Fruit fly (Drosophila melanogaster) whole organism, prepupa: ENCODE data around the gene CG4017.

Experiments used
- Blimp-1 ChIP-seq: fragments of 200-800 bp; sonication (Bioruptor generic); optimal IDR thresholded peaks from 3 replicates; lab custom pipeline; 2017; ENCODE audit warnings: missing biosample characterization, missing genetic modification characterization, mild to moderate bottlenecking, moderate library complexity, missing genetic modification reagents
- CG11294 ChIP-seq: fragments of 200-800 bp; sonication (Bioruptor generic); IDR thresholded peaks from 2 replicates; pipeline ENCODE4 v1.3.6; 2022; ENCODE audit warnings: missing biosample characterization, missing genetic modification characterization
- CG11902 ChIP-seq: fragments of 200-800 bp; sonication (Bioruptor generic); optimal IDR thresholded peaks from 3 replicates; lab custom pipeline; 2016; ENCODE audit warnings: missing biosample characterization, missing genetic modification characterization
- CG15336 ChIP-seq: fragments of 200-800 bp; sonication (Bioruptor generic); IDR thresholded peaks from 2 replicates; pipeline ENCODE4 v1.3.6; 2022; ENCODE audit warnings: missing biosample characterization, missing genetic modification characterization
- CG1621 ChIP-seq: fragments of 200-800 bp; sonication (Bioruptor generic); optimal IDR thresholded peaks from 3 replicates; lab custom pipeline; 2018; ENCODE audit warnings: missing biosample characterization, mild to moderate bottlenecking, missing genetic modification characterization
- CG16779 ChIP-seq: fragments of 200-800 bp; sonication (Bioruptor generic); optimal IDR thresholded peaks from 3 replicates; lab custom pipeline; 2017; ENCODE audit warnings: missing biosample characterization, mild to moderate bottlenecking, missing genetic modification characterization
- CG32006 ChIP-seq: fragments of 200-800 bp; sonication (Bioruptor generic); optimal IDR thresholded peaks from 3 replicates; lab custom pipeline; 2017; ENCODE audit warnings: missing biosample characterization, mild to moderate bottlenecking, missing genetic modification characterization
- CG34406 ChIP-seq: fragments of 200-800 bp; sonication (Bioruptor generic); optimal IDR thresholded peaks from 3 replicates; lab custom pipeline; 2016; ENCODE audit warnings: missing biosample characterization, missing genetic modification characterization
- CG3919 ChIP-seq: fragments of 200-800 bp; sonication (Bioruptor generic); optimal IDR thresholded peaks from 3 replicates; lab custom pipeline; 2016; ENCODE audit warnings: missing biosample characterization, missing genetic modification characterization
- CG6163 ChIP-seq: fragments of 200-800 bp; sonication (Bioruptor generic); IDR thresholded peaks from 3 replicates; pipeline ENCODE4 v1.3.6; 2022; ENCODE audit warnings: missing biosample characterization, missing genetic modification characterization
- CG6792 ChIP-seq: fragments of 200-800 bp; sonication (Bioruptor generic); optimal IDR thresholded peaks from 3 replicates; lab custom pipeline; 2016; ENCODE audit warnings: missing biosample characterization, missing genetic modification characterization
- CG6808 ChIP-seq: fragments of 200-800 bp; sonication (Bioruptor generic); optimal IDR thresholded peaks from 3 replicates; lab custom pipeline; 2017; ENCODE audit warnings: missing biosample characterization, missing genetic modification characterization, mild to moderate bottlenecking, moderate library complexity, missing genetic modification reagents
- CG6854 ChIP-seq: fragments of 200-800 bp; sonication (Bioruptor generic); optimal IDR thresholded peaks from 2 replicates; lab custom pipeline; 2017; ENCODE audit warnings: missing biosample characterization, mild to moderate bottlenecking, missing genetic modification characterization
- CG7368 ChIP-seq: fragments of 200-800 bp; sonication (Bioruptor generic); optimal IDR thresholded peaks from 3 replicates; lab custom pipeline; 2016; ENCODE audit warnings: missing biosample characterization, missing genetic modification characterization
- CG8319 ChIP-seq: fragments of 200-800 bp; sonication (Bioruptor generic); optimal IDR thresholded peaks from 3 replicates; lab custom pipeline; 2016; ENCODE audit warnings: missing biosample characterization, missing genetic modification characterization
- CG9139 ChIP-seq: fragments of 200-800 bp; sonication (Bioruptor generic); optimal IDR thresholded peaks from 3 replicates; lab custom pipeline; 2017; ENCODE audit warnings: missing biosample characterization, mild to moderate bottlenecking, missing genetic modification characterization
- Eip75B ChIP-seq: fragments of 200-800 bp; sonication (Bioruptor generic); optimal IDR thresholded peaks from 3 replicates; lab custom pipeline; 2016; ENCODE audit warnings: missing biosample characterization, missing genetic modification characterization
- Eip78C ChIP-seq: fragments of 200-800 bp; sonication (Bioruptor generic); peaks from one replicate; lab custom pipeline; 2016; ENCODE audit warnings: missing biosample characterization, missing genetic modification characterization
- Eip93F ChIP-seq: fragments of 200-800 bp; sonication (Bioruptor generic); optimal IDR thresholded peaks from 2 replicates; lab custom pipeline; 2016; ENCODE audit warnings: missing biosample characterization, mild to moderate bottlenecking, missing genetic modification characterization
- Gug ChIP-seq: fragments of 200-800 bp; sonication (Bioruptor generic); IDR thresholded peaks from 2 replicates; pipeline ENCODE4 v1.3.6; 2022; ENCODE audit warnings: missing biosample characterization, missing genetic modification characterization
- Hr38 ChIP-seq: sonication (Bioruptor generic); optimal IDR thresholded peaks from 2 replicates; lab custom pipeline; 2016; ENCODE audit warnings: missing biosample characterization, missing genetic modification characterization
- Hr4 ChIP-seq: fragments of 200-800 bp; sonication (Bioruptor generic); optimal IDR thresholded peaks from 3 replicates; lab custom pipeline; 2016; ENCODE audit warnings: missing biosample characterization, missing genetic modification characterization
- Met ChIP-seq: fragments of 200-800 bp; sonication (Bioruptor generic); optimal IDR thresholded peaks from 3 replicates; lab custom pipeline; 2016; ENCODE audit warnings: missing biosample characterization, missing genetic modification characterization
- OdsH ChIP-seq: fragments of 200-800 bp; sonication (Bioruptor generic); optimal IDR thresholded peaks from 3 replicates; lab custom pipeline; 2016; ENCODE audit warnings: missing biosample characterization, missing genetic modification characterization
- Sox102F ChIP-seq: fragments of 200-800 bp; sonication (Bioruptor generic); optimal IDR thresholded peaks from 2 replicates; lab custom pipeline; 2016; ENCODE audit warnings: missing biosample characterization, mild to moderate bottlenecking, missing genetic modification characterization
- Sox14 ChIP-seq: fragments of 200-800 bp; sonication (Bioruptor generic); optimal IDR thresholded peaks from 3 replicates; lab custom pipeline; 2016; ENCODE audit warnings: missing biosample characterization, missing genetic modification characterization
- achi ChIP-seq: fragments of 200-800 bp; sonication (Bioruptor generic); optimal IDR thresholded peaks from 3 replicates; lab custom pipeline; 2016; ENCODE audit warnings: missing biosample characterization, missing genetic modification characterization
- acj6 ChIP-seq: fragments of 200-800 bp; sonication (Bioruptor generic); optimal IDR thresholded peaks from 3 replicates; lab custom pipeline; 2016; ENCODE audit warnings: missing biosample characterization, missing genetic modification characterization
- cyc ChIP-seq: fragments of 200-800 bp; sonication (Bioruptor generic); optimal IDR thresholded peaks from 3 replicates; lab custom pipeline; 2016; ENCODE audit warnings: missing biosample characterization, missing genetic modification characterization
- dac ChIP-seq: fragments of 200-800 bp; sonication (Bioruptor generic); optimal IDR thresholded peaks from 2 replicates; lab custom pipeline; 2017; ENCODE audit warnings: missing biosample characterization, mild to moderate bottlenecking, missing genetic modification characterization
- dsx ChIP-seq: fragments of 200-800 bp; optimal IDR thresholded peaks from 3 replicates; lab custom pipeline; 2019; ENCODE audit warnings: missing biosample characterization, mild to moderate bottlenecking, missing genetic modification characterization, moderate library complexity; ENCODE audit not compliant: poor library complexity, severe bottlenecking
- eg ChIP-seq: fragments of 200-800 bp; sonication (Bioruptor generic); IDR thresholded peaks from 3 replicates; pipeline ENCODE4 v1.3.6; 2022; ENCODE audit warnings: missing biosample characterization, missing genetic modification characterization
- fkh ChIP-seq: fragments of 200-800 bp; sonication (Bioruptor generic); optimal IDR thresholded peaks from 3 replicates; lab custom pipeline; 2017; ENCODE audit warnings: missing biosample characterization, mild to moderate bottlenecking, missing genetic modification characterization, moderate library complexity
- lz ChIP-seq: fragments of 200-800 bp; sonication (Bioruptor generic); optimal IDR thresholded peaks from 3 replicates; lab custom pipeline; 2016; ENCODE audit warnings: missing biosample characterization, missing genetic modification characterization
- net ChIP-seq: fragments of 200-800 bp; sonication (Bioruptor generic); optimal IDR thresholded peaks from 3 replicates; lab custom pipeline; 2016; ENCODE audit warnings: missing biosample characterization, missing genetic modification characterization
- pdm3 ChIP-seq: fragments of 200-800 bp; sonication (Bioruptor generic); optimal IDR thresholded peaks from 3 replicates; lab custom pipeline; 2016; ENCODE audit warnings: missing biosample characterization, missing genetic modification characterization
- ss ChIP-seq, 2 experiments: fragments of 200-800 bp; sonication (Bioruptor generic); optimal IDR thresholded peaks; 2 replicates in 1 of 2; 3 replicates in 1 of 2; lab custom pipeline; 2017 to 2018; ENCODE audit warnings: mild to moderate bottlenecking in 2 of 2, missing biosample characterization in 2 of 2, missing genetic modification characterization in 2 of 2, moderate library complexity in 1 of 2
- svp ChIP-seq: fragments of 200-800 bp; sonication (Bioruptor generic); peaks from one replicate; lab custom pipeline; 2016; ENCODE audit warnings: missing biosample characterization, missing genetic modification characterization

CG4017 gene

DNA sequence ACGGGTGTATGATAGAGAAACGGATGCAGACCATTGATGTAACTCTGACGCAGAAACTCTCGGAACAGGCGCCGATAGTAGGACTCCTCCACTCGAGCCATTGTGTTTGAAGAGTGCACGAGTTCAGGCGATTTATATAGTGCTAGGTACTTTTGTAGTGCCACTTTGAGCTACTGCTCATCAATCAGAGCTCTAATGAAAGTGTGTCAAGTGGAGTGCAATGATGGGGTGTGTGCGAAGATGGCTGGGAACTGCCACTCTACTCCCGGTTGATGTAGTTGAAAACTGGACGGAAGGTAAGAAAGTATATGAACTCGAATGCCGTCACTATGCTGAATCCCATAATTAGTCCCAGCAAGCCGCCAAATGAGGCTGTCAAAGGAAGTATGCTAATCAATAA, 4.0 kb downstream of the CG4017 start, which contains the start of gene ppk18:
Gene ppk18, minus strand, starts transcription at position 101 of the 400 bp plus-strand sequence.
- TF ChIP-seq CG7368 (GFP tag; lab: Kevin White, UChicago) (no peak), Blimp-1 (GFP tag; lab: Kevin White, UChicago) (no peak), cyc (GFP tag; lab: Kevin White, UChicago) (no peak), Eip75B (GFP tag; lab: Kevin White, UChicago) (no peak), Hr4 (GFP tag; lab: Kevin White, UChicago) (no peak), CG34406 (GFP tag; lab: Kevin White, UChicago) (no peak), CG8319 (GFP tag; lab: Kevin White, UChicago) (no peak), CG6163 (no peak)

DNA sequence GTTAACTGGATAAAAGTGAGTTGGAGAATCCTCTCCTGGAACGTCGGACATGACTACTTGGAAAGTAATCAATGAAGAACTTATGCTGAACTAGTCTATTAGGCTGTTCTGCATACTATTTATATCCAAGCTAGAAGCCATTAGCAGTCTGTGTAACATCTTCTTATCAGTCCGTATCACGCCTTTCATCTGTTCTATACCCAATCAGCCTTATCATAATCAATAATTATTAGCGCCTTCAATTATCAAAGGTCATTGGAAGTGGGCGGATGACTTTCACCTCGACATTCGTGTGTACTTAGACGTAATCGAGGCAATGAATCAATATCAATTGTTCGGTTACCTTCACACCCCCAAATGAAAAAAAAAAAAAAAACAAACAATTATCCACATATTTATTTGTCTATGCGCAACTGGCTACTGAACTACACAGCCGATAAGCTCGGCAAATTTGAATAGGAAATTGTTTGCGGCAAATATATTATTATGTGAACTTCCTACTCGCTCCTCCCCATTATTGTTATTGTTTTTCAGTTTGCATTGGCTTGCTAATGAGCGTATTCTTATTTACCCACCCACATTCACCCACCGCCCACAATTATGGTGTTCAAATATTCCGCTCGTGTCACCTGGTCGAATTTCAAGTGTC, 8.2 kb downstream of the CG4017 start, which contains the start of the genes ppk11 and ppk16:
Gene ppk11, minus strand, starts transcription at position 51 of the 649 bp plus-strand sequence.
Gene ppk16, minus strand, starts transcription at position 51 of the 649 bp plus-strand sequence.
- TF ChIP-seq fkh (GFP tag; lab: Kevin White, UChicago): peak; percentile 86
- no peak for TF ChIP-seq CG6808 (GFP tag; lab: Kevin White, UChicago)
- TF ChIP-seq, all 60 proteins: peak for 1

DNA sequence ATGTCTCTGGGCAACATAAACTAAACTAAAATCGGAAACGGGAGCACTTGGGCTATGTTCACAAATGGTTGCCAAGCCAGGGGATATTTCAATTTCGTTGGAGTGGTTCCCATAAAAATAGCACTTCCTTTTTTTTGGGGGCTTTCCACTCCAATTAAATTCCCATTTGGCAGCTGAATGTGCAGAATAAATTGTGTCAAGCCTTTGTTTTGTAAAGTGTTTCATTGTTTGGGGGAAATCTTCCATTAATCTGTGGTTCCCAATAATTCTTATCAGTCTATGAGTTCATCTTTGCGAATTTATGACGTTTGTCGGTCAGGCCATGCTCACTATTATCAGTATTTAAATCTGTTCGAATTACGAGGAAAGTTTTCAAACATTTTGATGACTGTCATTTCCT, 11.1 kb downstream of the CG4017 start:
- TF ChIP-seq fkh (GFP tag; lab: Kevin White, UChicago): no peak
- TF ChIP-seq svp (GFP tag; lab: Kevin White, UChicago): peak; percentile 69

DNA sequence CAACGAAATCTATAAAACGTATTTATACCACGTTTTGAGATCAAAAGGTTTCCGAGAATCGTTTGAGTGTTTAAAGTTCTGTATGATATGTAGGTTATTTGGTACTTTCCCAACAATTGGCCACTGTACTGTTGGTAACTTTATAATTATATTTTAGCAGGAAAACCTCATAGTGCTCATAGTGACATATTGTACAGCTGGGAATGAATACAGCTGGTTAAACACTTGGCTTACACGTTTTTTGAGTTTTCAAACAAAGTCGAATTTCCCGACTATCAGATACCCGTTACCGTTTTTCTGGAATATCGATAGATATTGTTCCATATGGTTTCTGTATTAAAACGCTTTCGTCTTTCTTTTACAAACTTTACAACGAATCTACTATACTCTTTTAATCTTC, 11.6 kb downstream of the CG4017 start:
- TF ChIP-seq svp (GFP tag; lab: Kevin White, UChicago) (peak; percentile 67), CG9139 (GFP tag; lab: Kevin White, UChicago) (no peak), fkh (GFP tag; lab: Kevin White, UChicago) (peak; percentile 37)

DNA sequence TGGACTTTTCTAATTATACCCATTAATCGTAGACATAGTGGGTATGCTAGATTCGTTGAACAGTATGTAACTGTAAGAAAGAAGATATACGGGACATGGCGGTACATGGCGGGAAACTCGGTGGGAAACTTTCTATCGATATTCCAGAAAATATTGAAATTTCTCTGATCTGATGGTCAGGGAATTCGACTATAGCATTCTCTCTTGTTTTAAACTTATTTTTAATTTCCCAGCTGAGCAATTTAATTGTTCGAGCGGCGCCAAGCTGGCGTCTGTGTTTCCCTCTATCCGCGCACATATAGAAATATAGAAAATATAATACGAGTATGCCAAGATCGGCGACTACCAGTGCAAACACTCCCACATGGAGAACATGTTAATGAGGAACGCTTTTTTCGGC, 12.3 kb downstream of the CG4017 start:
- TF ChIP-seq CG15336 (GFP tag; lab: Robert Waterston, UW) (peak; percentile 49; the same call in 1 of the 2 replicates), Sox102F (GFP tag; lab: Kevin White, UChicago) (peak; percentile 15), OdsH (peak; percentile 13), CG3919 (GFP tag; lab: Kevin White, UChicago) (no peak), Eip75B (GFP tag; lab: Kevin White, UChicago) (peak; percentile 22), Hr4 (GFP tag; lab: Kevin White, UChicago) (peak; percentile 49), dac (GFP tag; lab: Kevin White, UChicago) (peak; percentile 0), Eip78C (GFP tag; lab: Kevin White, UChicago) (peak; percentile 44), Sox14 (GFP tag; lab: Kevin White, UChicago) (peak; percentile 7), CG11902 (GFP tag; lab: Kevin White, UChicago) (no peak), CG6808 (GFP tag; lab: Kevin White, UChicago) (no peak), dsx (no peak), pdm3 (peak; percentile 14), CG1621 (tag; lab: Kevin White, UChicago) (no peak), lz (GFP tag; lab: Kevin White, UChicago) (no peak), Met (peak; percentile 3), CG32006 (GFP tag; lab: Kevin White, UChicago) (peak; percentile 68), acj6 (GFP tag; lab: Kevin White, UChicago) (peak; percentile 12)
- TF ChIP-seq, all 60 proteins: peak for 12

DNA sequence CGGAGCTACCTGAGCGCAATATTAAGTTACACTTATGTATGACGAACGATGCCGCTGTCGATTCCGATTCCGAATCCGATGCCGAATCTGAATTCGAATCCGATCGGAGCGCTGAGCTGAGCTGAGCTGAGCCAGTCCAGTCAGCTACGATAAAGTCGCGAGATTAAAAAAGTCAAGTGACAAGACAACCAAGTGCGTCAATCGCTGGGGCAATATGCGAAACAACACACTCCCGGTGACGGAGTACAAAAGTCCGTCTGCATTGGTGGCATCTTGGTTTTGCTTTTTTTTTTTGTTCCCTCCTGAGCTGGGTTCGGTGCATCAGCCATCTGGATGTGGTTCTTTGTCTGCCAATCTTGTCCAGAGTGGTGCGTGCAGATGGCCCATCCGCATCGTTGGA, 12.9 kb downstream of the CG4017 start:
- TF ChIP-seq CG11294 (no peak), Hr4 (GFP tag; lab: Kevin White, UChicago) (no peak), Sox102F (GFP tag; lab: Kevin White, UChicago) (no peak), achi (GFP tag; lab: Kevin White, UChicago) (no peak), Sox14 (GFP tag; lab: Kevin White, UChicago) (peak; percentile 46), Gug (GFP tag; lab: Robert Waterston, UW) (no peak), cyc (GFP tag; lab: Kevin White, UChicago) (no peak), eg (GFP tag; lab: Robert Waterston, UW) (no peak), dac (GFP tag; lab: Kevin White, UChicago) (no peak), svp (GFP tag; lab: Kevin White, UChicago) (peak; percentile 90), CG1621 (tag; lab: Kevin White, UChicago) (no peak), CG6854 (GFP tag; lab: Kevin White, UChicago) (no peak), CG6792 (no peak), ss (GFP tag; optimal IDR thresholded peaks at IDR 0.05; lab: Kevin White, UChicago) (peak; percentile 37 to 65), Met (no peak), Blimp-1 (GFP tag; lab: Kevin White, UChicago) (no peak), CG32006 (GFP tag; lab: Kevin White, UChicago) (no peak), CG11902 (GFP tag; lab: Kevin White, UChicago) (no peak), Hr38 (GFP tag; lab: Kevin White, UChicago) (no peak), CG6808 (GFP tag; lab: Kevin White, UChicago) (peak; percentile 7), net (peak; percentile 5), fkh (GFP tag; lab: Kevin White, UChicago) (no peak), Eip93F (GFP tag; lab: Kevin White, UChicago) (no peak), CG16779 (tag; lab: Kevin White, UChicago) (no peak)
